Worm (Caenorhabditis elegans): Measurements from ENCODE around the gene col-73.
"Not testable (repeated sequence)": the region's sequence is repeated elsewhere in the genome, so short reads cannot be mapped to it uniquely, and the experiment has no call there.

The col-73 gene

ce11 chrII:4866045-4866444, 6.9 kb downstream of the col-73 start:
- no peak for TF ChIP-seq nhr-10 (tag; optimal IDR thresholded peaks at IDR 0.05)
- TF ChIP-seq ama-1 (optimal IDR thresholded peaks at IDR 0.05) = peak; percentile 81
- no peak for TF ChIP-seq unc-55 (GFP tag; optimal IDR thresholded peaks at IDR 0.05)
- TF ChIP-seq lin-39 (tag; optimal IDR thresholded peaks at IDR 0.05) = no peak
- TF ChIP-seq R02D3.7 (tag; optimal IDR thresholded peaks at IDR 0.05) = no peak
- peak; percentile 67 for TF ChIP-seq blmp-1 (tag; optimal IDR thresholded peaks at IDR 0.05; ENCODE audit: insufficient read depth)
- TF ChIP-seq nhr-11 (tag; optimal IDR thresholded peaks at IDR 0.05) = no peak
- TF ChIP-seq nhr-25 (tag; optimal IDR thresholded peaks at IDR 0.05) = peak; percentile 47
- peak; percentile 27 for TF ChIP-seq fos-1 (tag; optimal IDR thresholded peaks at IDR 0.05)
- TF ChIP-seq elt-3 (tag; optimal IDR thresholded peaks at IDR 0.05) = peak; percentile 41
- TF ChIP-seq F13H6.1 (tag; optimal IDR thresholded peaks at IDR 0.05) = no peak
- peak; percentile 84 for TF ChIP-seq nhr-21 (tag; optimal IDR thresholded peaks at IDR 0.05)
- TF ChIP-seq gmeb-1 (tag; optimal IDR thresholded peaks at IDR 0.05) = no peak
- peak; percentile 56 for TF ChIP-seq unc-62 (GFP tag; optimal IDR thresholded peaks at IDR 0.05)
- TF ChIP-seq mbf-1 (tag; optimal IDR thresholded peaks at IDR 0.05) = no peak
- TF ChIP-seq snpc-4 (tag; optimal IDR thresholded peaks at IDR 0.05) = no peak
- TF ChIP-seq nhr-23 (tag; optimal IDR thresholded peaks at IDR 0.05) = no peak
- no peak for TF ChIP-seq alr-1 (tag; optimal IDR thresholded peaks at IDR 0.05)
- TF ChIP-seq nhr-129 (tag; optimal IDR thresholded peaks at IDR 0.05) = no peak
- TF ChIP-seq sma-9 (GFP tag; optimal IDR thresholded peaks at IDR 0.05) = no peak
- TF ChIP-seq sma-9 (tag; optimal IDR thresholded peaks at IDR 0.05) = no peak
- TF ChIP-seq Y55F3AM.14 (GFP tag; optimal IDR thresholded peaks at IDR 0.05) = no peak
- TF ChIP-seq nhr-237 (tag; optimal IDR thresholded peaks at IDR 0.05) = no peak

DNA sequence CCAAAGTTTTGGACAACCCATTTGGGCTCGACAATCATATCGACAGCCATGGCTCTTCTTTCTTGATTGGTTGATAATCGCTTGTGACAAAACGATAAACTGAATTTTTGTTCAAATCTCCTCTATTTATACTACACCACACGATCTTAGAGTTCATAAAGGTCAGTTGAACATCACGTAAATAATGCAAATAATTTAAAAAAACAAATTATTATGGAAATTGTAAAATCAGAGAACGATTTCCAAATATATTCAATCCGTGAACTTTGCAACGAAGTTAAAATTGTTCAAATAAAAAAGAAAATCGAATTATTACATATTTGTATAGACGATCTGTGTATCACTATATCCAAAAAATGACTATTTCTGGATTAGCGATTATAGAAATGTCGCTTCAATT, 9.6 kb downstream of the col-73 start, which contains the start of the genes mpst-4 and F11G11.14:
mpst-4 (minus strand) TSS at position 101 of the 400 bp plus-strand sequence.
F11G11.14 (plus strand) TSS at position 325 of the 400 bp plus-strand sequence.
- no peak for TF ChIP-seq nhr-129 (tag; optimal IDR thresholded peaks at IDR 0.05)
- no peak for TF ChIP-seq zag-1 (tag; optimal IDR thresholded peaks at IDR 0.05)
- no peak for TF ChIP-seq nhr-11 (tag; optimal IDR thresholded peaks at IDR 0.05)
- TF ChIP-seq snpc-4 (tag; optimal IDR thresholded peaks at IDR 0.05) = no peak
- TF ChIP-seq ceh-16 (tag; optimal IDR thresholded peaks at IDR 0.05) = no peak
- TF ChIP-seq unc-62 (GFP tag; optimal IDR thresholded peaks at IDR 0.05) = no peak
- no peak for TF ChIP-seq dmd-4 (tag; optimal IDR thresholded peaks at IDR 0.05)
- TF ChIP-seq C34F6.9 (tag; optimal IDR thresholded peaks at IDR 0.05) = no peak
- no peak for TF ChIP-seq lin-11 (tag; optimal IDR thresholded peaks at IDR 0.05)
- TF ChIP-seq ztf-1 (GFP tag; conservative IDR thresholded peaks at IDR 0.05) = no peak
- TF ChIP-seq nhr-237 (tag; optimal IDR thresholded peaks at IDR 0.05) = no peak
- no peak for TF ChIP-seq fos-1 (tag; optimal IDR thresholded peaks at IDR 0.05)
- no peak for TF ChIP-seq nhr-77 (tag; optimal IDR thresholded peaks at IDR 0.05)
- no peak for TF ChIP-seq mdl-1 (tag; optimal IDR thresholded peaks at IDR 0.05)

DNA sequence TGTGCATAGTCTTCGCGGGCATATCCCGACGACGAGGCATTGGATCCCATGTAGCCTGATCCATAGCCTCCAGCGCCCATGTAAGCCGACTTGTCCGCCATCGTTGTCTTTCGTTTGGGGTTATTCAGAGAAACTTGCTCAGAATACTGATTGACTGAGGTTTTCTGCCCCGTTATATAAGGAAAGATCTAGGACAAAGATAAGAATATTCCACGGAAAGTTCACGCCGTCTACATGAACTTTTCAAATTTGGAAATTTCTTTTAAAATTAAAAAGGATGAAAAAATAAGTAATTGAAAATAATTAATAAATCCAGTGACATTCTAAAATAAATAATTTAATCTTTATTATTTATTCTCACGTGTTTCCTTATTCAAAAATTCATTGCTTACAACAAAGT, 12.7 kb downstream of the col-73 start, which contains the start of the genes nspd-5 and F11G11.4:
nspd-5 (minus strand) TSS at position 101 of the 400 bp plus-strand sequence.
F11G11.4 (plus strand) TSS at position 335 of the 400 bp plus-strand sequence.
- TF ChIP-seq mbf-1, F13H6.1, sem-4 (tag; optimal IDR thresholded peaks at IDR 0.05): not testable (repeated sequence)

- TF ChIP-seq ztf-4 (tag; optimal IDR thresholded peaks at IDR 0.05) (peak; percentile 35), ama-1 (optimal IDR thresholded peaks at IDR 0.05) (peak; percentile 59), mab-5 (tag; optimal IDR thresholded peaks at IDR 0.05) (no peak), mbf-1 (tag; optimal IDR thresholded peaks at IDR 0.05) (no peak)
Observed at ce11 chrII:4858906-4859411, 14.0 kb downstream of the col-73 start.

DNA sequence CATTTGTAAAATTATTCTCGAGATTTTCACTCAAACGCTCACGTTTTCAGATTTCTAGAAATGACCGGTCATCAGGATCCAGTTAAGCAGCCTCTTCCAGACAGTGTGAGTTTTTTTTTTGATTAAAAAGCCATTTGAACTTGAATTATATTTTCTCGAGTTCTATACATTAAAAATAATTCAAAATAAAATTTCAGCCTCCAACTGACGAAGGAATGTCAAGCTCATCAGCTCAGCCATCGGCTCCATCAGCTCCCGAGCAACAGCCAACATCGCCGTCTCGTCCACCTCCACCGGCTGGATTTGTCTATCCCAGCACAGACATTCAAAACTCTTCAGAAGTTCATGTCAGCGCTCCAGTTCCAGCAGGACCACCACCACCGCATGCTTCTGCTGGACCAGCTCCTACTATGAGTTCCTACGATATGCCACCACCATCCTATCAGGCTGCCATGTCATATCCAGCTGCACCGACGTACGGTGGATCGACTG, 15.0 kb downstream of the col-73 start, which contains the start of gene F11G11.5:
F11G11.5 (plus strand) TSS at position 51 of the 492 bp plus-strand sequence.
- TF ChIP-seq ama-1 (optimal IDR thresholded peaks at IDR 0.05) (peak; percentile 68), nhr-12 (tag; optimal IDR thresholded peaks at IDR 0.05) (no peak), snpc-4 (tag; optimal IDR thresholded peaks at IDR 0.05) (no peak), ztf-4 (tag; optimal IDR thresholded peaks at IDR 0.05) (peak; percentile 33)
